Fruit fly (Drosophila melanogaster) whole organism, prepupa: ENCODE results near the gene strat.

ENCODE experiments used
- Blimp-1 ChIP-seq: fragments of 200-800 bp; sonication (Bioruptor generic); optimal IDR thresholded peaks from 3 replicates; lab custom pipeline; 2017; ENCODE audit warnings: missing biosample characterization, missing genetic modification characterization, mild to moderate bottlenecking, moderate library complexity, missing genetic modification reagents
- CG10669 ChIP-seq: fragments of 200-800 bp; sonication (Bioruptor generic); optimal IDR thresholded peaks from 3 replicates; lab custom pipeline; 2018; ENCODE audit warnings: missing biosample characterization, mild to moderate bottlenecking, missing genetic modification characterization, moderate library complexity
- CG11294 ChIP-seq: fragments of 200-800 bp; sonication (Bioruptor generic); IDR thresholded peaks from 2 replicates; pipeline ENCODE4 v1.3.6; 2022; ENCODE audit warnings: missing biosample characterization, missing genetic modification characterization
- CG1621 ChIP-seq: fragments of 200-800 bp; sonication (Bioruptor generic); optimal IDR thresholded peaks from 3 replicates; lab custom pipeline; 2018; ENCODE audit warnings: missing biosample characterization, mild to moderate bottlenecking, missing genetic modification characterization
- CG16779 ChIP-seq: fragments of 200-800 bp; sonication (Bioruptor generic); optimal IDR thresholded peaks from 3 replicates; lab custom pipeline; 2017; ENCODE audit warnings: missing biosample characterization, mild to moderate bottlenecking, missing genetic modification characterization
- CG31627 ChIP-seq: fragments of 200-800 bp; sonication (Bioruptor generic); optimal IDR thresholded peaks from 3 replicates; lab custom pipeline; 2016; ENCODE audit warnings: missing biosample characterization, missing genetic modification characterization
- CG32006 ChIP-seq: fragments of 200-800 bp; sonication (Bioruptor generic); optimal IDR thresholded peaks from 3 replicates; lab custom pipeline; 2017; ENCODE audit warnings: missing biosample characterization, mild to moderate bottlenecking, missing genetic modification characterization
- CG34406 ChIP-seq: fragments of 200-800 bp; sonication (Bioruptor generic); optimal IDR thresholded peaks from 3 replicates; lab custom pipeline; 2016; ENCODE audit warnings: missing biosample characterization, missing genetic modification characterization
- CG3919 ChIP-seq: fragments of 200-800 bp; sonication (Bioruptor generic); optimal IDR thresholded peaks from 3 replicates; lab custom pipeline; 2016; ENCODE audit warnings: missing biosample characterization, missing genetic modification characterization
- CG4318 ChIP-seq: fragments of 200-800 bp; sonication (Bioruptor generic); optimal IDR thresholded peaks from 3 replicates; lab custom pipeline; 2017; ENCODE audit warnings: missing biosample characterization, mild to moderate bottlenecking, missing genetic modification characterization
- CG6163 ChIP-seq: fragments of 200-800 bp; sonication (Bioruptor generic); IDR thresholded peaks from 3 replicates; pipeline ENCODE4 v1.3.6; 2022; ENCODE audit warnings: missing biosample characterization, missing genetic modification characterization
- CG6792 ChIP-seq: fragments of 200-800 bp; sonication (Bioruptor generic); optimal IDR thresholded peaks from 3 replicates; lab custom pipeline; 2016; ENCODE audit warnings: missing biosample characterization, missing genetic modification characterization
- CG6808 ChIP-seq: fragments of 200-800 bp; sonication (Bioruptor generic); optimal IDR thresholded peaks from 3 replicates; lab custom pipeline; 2017; ENCODE audit warnings: missing biosample characterization, missing genetic modification characterization, mild to moderate bottlenecking, moderate library complexity, missing genetic modification reagents
- CG6854 ChIP-seq: fragments of 200-800 bp; sonication (Bioruptor generic); optimal IDR thresholded peaks from 2 replicates; lab custom pipeline; 2017; ENCODE audit warnings: missing biosample characterization, mild to moderate bottlenecking, missing genetic modification characterization
- CG7368 ChIP-seq: fragments of 200-800 bp; sonication (Bioruptor generic); optimal IDR thresholded peaks from 3 replicates; lab custom pipeline; 2016; ENCODE audit warnings: missing biosample characterization, missing genetic modification characterization
- CG8319 ChIP-seq: fragments of 200-800 bp; sonication (Bioruptor generic); optimal IDR thresholded peaks from 3 replicates; lab custom pipeline; 2016; ENCODE audit warnings: missing biosample characterization, missing genetic modification characterization
- CG8632 ChIP-seq: fragments of 200-800 bp; sonication (Bioruptor generic); optimal IDR thresholded peaks from 3 replicates; lab custom pipeline; 2016; ENCODE audit warnings: missing biosample characterization, missing genetic modification characterization
- CG9139 ChIP-seq: fragments of 200-800 bp; sonication (Bioruptor generic); optimal IDR thresholded peaks from 3 replicates; lab custom pipeline; 2017; ENCODE audit warnings: missing biosample characterization, mild to moderate bottlenecking, missing genetic modification characterization
- Eip75B ChIP-seq: fragments of 200-800 bp; sonication (Bioruptor generic); optimal IDR thresholded peaks from 3 replicates; lab custom pipeline; 2016; ENCODE audit warnings: missing biosample characterization, missing genetic modification characterization
- Eip78C ChIP-seq: fragments of 200-800 bp; sonication (Bioruptor generic); peaks from one replicate; lab custom pipeline; 2016; ENCODE audit warnings: missing biosample characterization, missing genetic modification characterization
- Eip93F ChIP-seq: fragments of 200-800 bp; sonication (Bioruptor generic); optimal IDR thresholded peaks from 2 replicates; lab custom pipeline; 2016; ENCODE audit warnings: missing biosample characterization, mild to moderate bottlenecking, missing genetic modification characterization
- Ets21C ChIP-seq: fragments of 200-800 bp; sonication (Bioruptor generic); optimal IDR thresholded peaks from 3 replicates; lab custom pipeline; 2016; ENCODE audit warnings: missing biosample characterization, missing genetic modification characterization
- Ets96B ChIP-seq: fragments of 200-800 bp; optimal IDR thresholded peaks from 2 replicates; lab custom pipeline; 2019; ENCODE audit warnings: missing biosample characterization, mild to moderate bottlenecking, missing genetic modification characterization, moderate library complexity
- Gug ChIP-seq: fragments of 200-800 bp; sonication (Bioruptor generic); IDR thresholded peaks from 2 replicates; pipeline ENCODE4 v1.3.6; 2022; ENCODE audit warnings: missing biosample characterization, missing genetic modification characterization
- Hr38 ChIP-seq: sonication (Bioruptor generic); optimal IDR thresholded peaks from 2 replicates; lab custom pipeline; 2016; ENCODE audit warnings: missing biosample characterization, missing genetic modification characterization
- Lpt ChIP-seq: fragments of 200-800 bp; sonication (Bioruptor generic); optimal IDR thresholded peaks from 3 replicates; lab custom pipeline; 2016; ENCODE audit warnings: missing biosample characterization, missing genetic modification characterization
- OdsH ChIP-seq: fragments of 200-800 bp; sonication (Bioruptor generic); optimal IDR thresholded peaks from 3 replicates; lab custom pipeline; 2016; ENCODE audit warnings: missing biosample characterization, missing genetic modification characterization
- Sox102F ChIP-seq: fragments of 200-800 bp; sonication (Bioruptor generic); optimal IDR thresholded peaks from 2 replicates; lab custom pipeline; 2016; ENCODE audit warnings: missing biosample characterization, mild to moderate bottlenecking, missing genetic modification characterization
- Sox14 ChIP-seq: fragments of 200-800 bp; sonication (Bioruptor generic); optimal IDR thresholded peaks from 3 replicates; lab custom pipeline; 2016; ENCODE audit warnings: missing biosample characterization, missing genetic modification characterization
- Sox15 ChIP-seq: fragments of 200-800 bp; sonication (Bioruptor generic); optimal IDR thresholded peaks from 3 replicates; lab custom pipeline; 2016; ENCODE audit warnings: missing biosample characterization, missing genetic modification characterization
- achi ChIP-seq: fragments of 200-800 bp; sonication (Bioruptor generic); optimal IDR thresholded peaks from 3 replicates; lab custom pipeline; 2016; ENCODE audit warnings: missing biosample characterization, missing genetic modification characterization
- acj6 ChIP-seq: fragments of 200-800 bp; sonication (Bioruptor generic); optimal IDR thresholded peaks from 3 replicates; lab custom pipeline; 2016; ENCODE audit warnings: missing biosample characterization, missing genetic modification characterization
- cyc ChIP-seq: fragments of 200-800 bp; sonication (Bioruptor generic); optimal IDR thresholded peaks from 3 replicates; lab custom pipeline; 2016; ENCODE audit warnings: missing biosample characterization, missing genetic modification characterization
- dsx ChIP-seq: fragments of 200-800 bp; optimal IDR thresholded peaks from 3 replicates; lab custom pipeline; 2019; ENCODE audit warnings: missing biosample characterization, mild to moderate bottlenecking, missing genetic modification characterization, moderate library complexity; ENCODE audit not compliant: poor library complexity, severe bottlenecking
- eg ChIP-seq: fragments of 200-800 bp; sonication (Bioruptor generic); IDR thresholded peaks from 3 replicates; pipeline ENCODE4 v1.3.6; 2022; ENCODE audit warnings: missing biosample characterization, missing genetic modification characterization
- esn ChIP-seq: fragments of 200-800 bp; sonication (Bioruptor generic); optimal IDR thresholded peaks from 2 replicates; lab custom pipeline; 2016; ENCODE audit warnings: missing biosample characterization, mild to moderate bottlenecking, missing genetic modification characterization, moderate library complexity
- fd85E ChIP-seq: fragments of 200-800 bp; sonication (Bioruptor generic); optimal IDR thresholded peaks from 3 replicates; lab custom pipeline; 2016; ENCODE audit warnings: missing biosample characterization, missing genetic modification characterization
- fkh ChIP-seq: fragments of 200-800 bp; sonication (Bioruptor generic); optimal IDR thresholded peaks from 3 replicates; lab custom pipeline; 2017; ENCODE audit warnings: missing biosample characterization, mild to moderate bottlenecking, missing genetic modification characterization, moderate library complexity
- lz ChIP-seq: fragments of 200-800 bp; sonication (Bioruptor generic); optimal IDR thresholded peaks from 3 replicates; lab custom pipeline; 2016; ENCODE audit warnings: missing biosample characterization, missing genetic modification characterization
- net ChIP-seq: fragments of 200-800 bp; sonication (Bioruptor generic); optimal IDR thresholded peaks from 3 replicates; lab custom pipeline; 2016; ENCODE audit warnings: missing biosample characterization, missing genetic modification characterization
- salr ChIP-seq, 2 experiments: fragments of 200-800 bp; sonication (Bioruptor generic); optimal IDR thresholded peaks; 3 replicates each; lab custom pipeline; 2016 to 2018; ENCODE audit warnings: missing biosample characterization in 2 of 2, missing genetic modification characterization in 2 of 2, mild to moderate bottlenecking in 1 of 2
- spab ChIP-seq: fragments of 200-800 bp; sonication (Bioruptor generic); optimal IDR thresholded peaks from 2 replicates; lab custom pipeline; 2017; ENCODE audit warnings: missing biosample characterization, mild to moderate bottlenecking, missing genetic modification characterization, missing genetic modification reagents
- ss ChIP-seq, 2 experiments: fragments of 200-800 bp; sonication (Bioruptor generic); optimal IDR thresholded peaks; 2 replicates in 1 of 2; 3 replicates in 1 of 2; lab custom pipeline; 2017 to 2018; ENCODE audit warnings: mild to moderate bottlenecking in 2 of 2, missing biosample characterization in 2 of 2, missing genetic modification characterization in 2 of 2, moderate library complexity in 1 of 2
- svp ChIP-seq: fragments of 200-800 bp; sonication (Bioruptor generic); peaks from one replicate; lab custom pipeline; 2016; ENCODE audit warnings: missing biosample characterization, missing genetic modification characterization
- vri ChIP-seq: fragments of 200-800 bp; sonication (Bioruptor generic); optimal IDR thresholded peaks from 3 replicates; lab custom pipeline; 2016; ENCODE audit warnings: missing biosample characterization, mild to moderate bottlenecking, missing genetic modification characterization

strat gene

dm6 chr2L:8305409-8305808 is 14.7 kb upstream of the strat start, which contains the start of gene CG7840:
Gene CG7840 (plus strand): TSS chr2L:8305586.
- TF ChIP-seq Sox15 (GFP tag; lab: Kevin White, UChicago), result no peak
- no peak for TF ChIP-seq salr (GFP tag; optimal IDR thresholded peaks at IDR 0.05; lab: Kevin White, UChicago)
- TF ChIP-seq Blimp-1, result peak; percentile 14
- TF ChIP-seq Ets96B (tag; lab: Kevin White, UChicago), result no peak
- TF ChIP-seq Eip93F (GFP tag; lab: Kevin White, UChicago), result no peak

- no peak for TF ChIP-seq achi (GFP tag; lab: Kevin White, UChicago)
- no peak for TF ChIP-seq Eip78C (GFP tag; lab: Kevin White, UChicago)
- TF ChIP-seq esn (GFP tag; lab: Kevin White, UChicago), result peak; percentile 30
- no peak for TF ChIP-seq CG34406 (GFP tag; lab: Kevin White, UChicago)
- no peak for TF ChIP-seq CG9139 (GFP tag; lab: Kevin White, UChicago)
- no peak for TF ChIP-seq fd85E
- TF ChIP-seq dsx (GFP tag; lab: Kevin White, UChicago), result peak; percentile 54
- TF ChIP-seq spab (GFP tag; lab: Kevin White, UChicago), result no peak
- TF ChIP-seq CG10669 (GFP tag; lab: Kevin White, UChicago), result no peak
- TF ChIP-seq Lpt, result no peak
- TF ChIP-seq CG6163 (GFP tag; lab: Robert Waterston, UW), result no peak
- peak; percentile 26 for TF ChIP-seq fkh (GFP tag; lab: Kevin White, UChicago)
- TF ChIP-seq CG6808 (GFP tag; lab: Kevin White, UChicago), result no peak
- no peak for TF ChIP-seq CG1621
- no peak for TF ChIP-seq ss (GFP tag; optimal IDR thresholded peaks at IDR 0.05; lab: Kevin White, UChicago)
- TF ChIP-seq Ets96B (tag; lab: Kevin White, UChicago), result no peak
- no peak for TF ChIP-seq Gug (GFP tag; lab: Robert Waterston, UW)
- TF ChIP-seq lz (GFP tag; lab: Kevin White, UChicago), result peak; percentile 29
- no peak for TF ChIP-seq eg
- TF ChIP-seq CG8319 (GFP tag; lab: Kevin White, UChicago), result no peak
These were observed 12.1 kb upstream of the strat start, which contains the start of the genes Ostgamma and Mettl14 for dm6 chr2L:8307817-8308551. Gene Ostgamma (minus strand): TSS chr2L:8308192. Gene Mettl14 (plus strand): TSS chr2L:8308427.

dm6 chr2L:8311091-8311490 is 9.0 kb upstream of the strat start, which contains the start of the genes CG7810 and CG7806:
Gene CG7810 (minus strand): TSS chr2L:8311195.
Gene CG7806 (plus strand): TSS chr2L:8311399.
- TF ChIP-seq svp (GFP tag; lab: Kevin White, UChicago) (no peak), CG3919 (GFP tag; lab: Kevin White, UChicago) (no peak), CG6854 (GFP tag; lab: Kevin White, UChicago) (peak; percentile 75), Gug (GFP tag; lab: Robert Waterston, UW) (peak; percentile 88), dsx (GFP tag; lab: Kevin White, UChicago) (peak; percentile 85), CG6792 (GFP tag; lab: Kevin White, UChicago) (peak; percentile 90), OdsH (peak; percentile 90), CG7368 (no peak), spab (GFP tag; lab: Kevin White, UChicago) (no peak), CG4318 (GFP tag; lab: Kevin White, UChicago) (no peak), acj6 (GFP tag; lab: Kevin White, UChicago) (peak; percentile 91), Sox15 (GFP tag; lab: Kevin White, UChicago) (peak; percentile 69), CG32006 (no peak), ss (GFP tag; optimal IDR thresholded peaks at IDR 0.05; lab: Kevin White, UChicago) (no peak), Eip75B (no peak), CG6808 (GFP tag; lab: Kevin White, UChicago) (no peak), CG8632 (GFP tag; lab: Kevin White, UChicago) (peak; percentile 89), CG31627 (GFP tag; lab: Kevin White, UChicago) (peak; percentile 94), cyc (GFP tag; lab: Kevin White, UChicago) (peak; percentile 84), CG6163 (GFP tag; lab: Robert Waterston, UW) (peak; percentile 96), Ets21C (no peak), CG8319 (GFP tag; lab: Kevin White, UChicago) (peak; percentile 85), CG11294 (GFP tag; lab: Robert Waterston, UW) (peak; percentile 81; the same call in 1 of the 2 replicates), Hr38 (peak; percentile 37), Sox102F (GFP tag; lab: Kevin White, UChicago) (no peak), Sox14 (GFP tag; lab: Kevin White, UChicago) (peak; percentile 94), esn (GFP tag; lab: Kevin White, UChicago) (peak; percentile 95), CG16779 (tag; lab: Kevin White, UChicago) (no peak), lz (GFP tag; lab: Kevin White, UChicago) (peak; percentile 92), vri (GFP tag; lab: Kevin White, UChicago) (no peak), net (GFP tag; lab: Kevin White, UChicago) (no peak), CG1621 (peak; percentile 79), Ets96B (tag; lab: Kevin White, UChicago) (peak; percentile 86)
